Worm (Caenorhabditis elegans) whole organism, L1 larva: Measurements from ENCODE around the gene lmtr-3.

Experiments
- dpl-1 ChIP-seq, 3 experiments: fragments of 150-350 bp in 2 of 3; sonication (generic microtip) in 1 of 3; optimal IDR thresholded peaks; 2 replicates each; lab custom pipeline; 2014 to 2017; ENCODE audit warnings: missing biosample characterization in 3 of 3, missing genetic modification characterization in 3 of 3, missing genetic modification reagents in 3 of 3
- lsy-2 ChIP-seq, 2 experiments: fragments of 150-350 bp; optimal IDR thresholded peaks; 2 replicates each; lab custom pipeline; 2014; ENCODE audit warnings: missing biosample characterization in 2 of 2, missing genetic modification characterization in 2 of 2
- nhr-20 ChIP-seq: sonication (generic microtip); optimal IDR thresholded peaks from 2 replicates; lab custom pipeline; 2016; ENCODE audit warnings: mild to moderate bottlenecking, missing genetic modification characterization, missing compliant biosample characterization
- nhr-237 ChIP-seq: fragments of 150-350 bp; optimal IDR thresholded peaks from 2 replicates; lab custom pipeline; 2014; ENCODE audit warnings: missing biosample characterization, missing genetic modification characterization
- nhr-76 ChIP-seq: sonication (generic microtip); optimal IDR thresholded peaks from 2 replicates; lab custom pipeline; 2017; ENCODE audit warnings: missing biosample characterization, missing genetic modification characterization
- nhr-77 ChIP-seq: fragments of 150-350 bp; optimal IDR thresholded peaks from 2 replicates; lab custom pipeline; 2014; ENCODE audit warnings: missing biosample characterization, missing genetic modification characterization

DNA sequence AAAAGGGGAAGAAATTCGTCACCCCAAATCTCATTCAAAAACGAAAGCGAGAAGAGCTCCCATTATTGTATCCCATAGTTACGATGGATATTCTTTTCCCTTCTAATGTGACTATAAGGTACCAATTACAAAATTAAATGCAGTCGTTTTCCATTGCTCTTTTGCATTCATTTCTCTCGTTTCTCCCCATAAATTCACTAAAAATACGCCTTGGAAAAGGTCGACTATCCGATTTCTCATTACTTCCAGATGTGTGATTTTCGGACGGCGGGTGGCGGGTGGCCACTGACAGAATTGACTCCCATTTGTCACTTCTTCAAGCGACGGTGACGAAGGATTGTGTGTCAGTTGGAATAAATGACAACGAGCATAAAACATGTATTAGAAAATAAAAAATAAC is 9.5 kb downstream of the lmtr-3 start:
- TF ChIP-seq lsy-2 (tag; optimal IDR thresholded peaks at IDR 0.05; lab: Kevin White, UChicago) (no peak), nhr-237 (no peak), nhr-77 (tag; lab: Kevin White, UChicago) (no peak), nhr-20 (tag; lab: Kevin White, UChicago) (no peak), nhr-76 (tag; lab: Kevin White, UChicago) (no peak), dpl-1 (GFP tag; optimal IDR thresholded peaks at IDR 0.05; lab: Kevin White, UChicago) (no peak)
